Worm (Caenorhabditis elegans) whole organism, young adult: ENCODE data around the gene coq-2.

Experiments
- B0261.1 ChIP-seq: sonication (generic microtip); optimal IDR thresholded peaks from 2 replicates; lab custom pipeline; 2016; ENCODE audit warnings: mild to moderate bottlenecking, missing genetic modification characterization, moderate library complexity, missing compliant biosample characterization
- B0336.3 ChIP-seq: fragments of 200-800 bp; sonication (Bioruptor generic); IDR thresholded peaks from 2 replicates; pipeline ENCODE4 v1.3.6; 2022; ENCODE audit warnings: missing genetic modification characterization, missing compliant biosample characterization
- C06A6.2 ChIP-seq: fragments of 200-800 bp; sonication (Bioruptor generic); conservative IDR thresholded peaks from 2 replicates; pipeline ENCODE4 v1.3.6; 2022; ENCODE audit warnings: missing genetic modification characterization, missing compliant biosample characterization
- C17E4.6 ChIP-seq: fragments of 200-800 bp; sonication (Bioruptor generic); IDR thresholded peaks from 2 replicates; pipeline ENCODE4 v1.3.6; 2022; ENCODE audit warnings: missing genetic modification reagents, missing genetic modification characterization, missing compliant biosample characterization
- F22D6.2 ChIP-seq: sonication (generic microtip); optimal IDR thresholded peaks from 2 replicates; lab custom pipeline; 2016; ENCODE audit warnings: mild to moderate bottlenecking, missing genetic modification characterization, missing compliant biosample characterization
- F52B5.7 ChIP-seq: sonication (generic microtip); optimal IDR thresholded peaks from 2 replicates; lab custom pipeline; 2016; ENCODE audit warnings: mild to moderate bottlenecking, missing genetic modification characterization, missing compliant biosample characterization
- T07F8.4 ChIP-seq: sonication (generic microtip); optimal IDR thresholded peaks from 2 replicates; lab custom pipeline; 2016; ENCODE audit warnings: mild to moderate bottlenecking, missing genetic modification characterization, moderate library complexity, missing compliant biosample characterization
- Y53G8AR.9 ChIP-seq: fragments of 200-800 bp; sonication (Bioruptor generic); conservative IDR thresholded peaks from 2 replicates; pipeline ENCODE4 v1.3.6; 2022; ENCODE audit warnings: missing genetic modification reagents, missing genetic modification characterization, missing compliant biosample characterization
- Y79H2A.3 ChIP-seq: fragments of 200-800 bp; sonication (Bioruptor generic); conservative IDR thresholded peaks from 2 replicates; pipeline ENCODE4 v1.3.6; 2022; ENCODE audit warnings: missing genetic modification reagents, missing genetic modification characterization, missing compliant biosample characterization
- akir-1 ChIP-seq: fragments of 200-800 bp; sonication (Bioruptor generic); optimal IDR thresholded peaks from 2 replicates; lab custom pipeline; 2018; ENCODE audit warnings: mild to moderate bottlenecking, missing genetic modification characterization, moderate library complexity, missing compliant biosample characterization
- ama-1 ChIP-seq, 3 experiments: fragments of 150-350 bp in 1 of 3; sonication (generic microtip) in 2 of 3; optimal IDR thresholded peaks; 2 replicates each; lab custom pipeline; 2014 to 2018; ENCODE audit warnings: missing biosample characterization in 2 of 3, missing genetic modification characterization in 2 of 3, missing genetic modification reagents in 2 of 3
- aptf-2 ChIP-seq: fragments of 200-800 bp; sonication (Bioruptor generic); conservative IDR thresholded peaks from 2 replicates; pipeline ENCODE4 v1.3.6; 2022; ENCODE audit warnings: missing genetic modification reagents, missing genetic modification characterization, missing compliant biosample characterization
- athp-1 ChIP-seq: sonication (generic microtip); optimal IDR thresholded peaks from 2 replicates; lab custom pipeline; 2017; ENCODE audit warnings: mild to moderate bottlenecking, missing genetic modification characterization, missing compliant biosample characterization
- attf-5 ChIP-seq: fragments of 200-800 bp; sonication (Bioruptor generic); optimal IDR thresholded peaks from 2 replicates; lab custom pipeline; 2018; ENCODE audit warnings: mild to moderate bottlenecking, missing genetic modification characterization, missing compliant biosample characterization
- attf-6 ChIP-seq: fragments of 200-800 bp; sonication (Bioruptor generic); IDR thresholded peaks from 2 replicates; pipeline ENCODE4 v1.3.6; 2022; ENCODE audit warnings: missing genetic modification reagents, missing genetic modification characterization, missing compliant biosample characterization
- bed-1 ChIP-seq: fragments of 200-800 bp; sonication (Bioruptor generic); IDR thresholded peaks from 2 replicates; pipeline ENCODE4 v1.3.6; 2022; ENCODE audit warnings: missing genetic modification reagents, missing genetic modification characterization, missing compliant biosample characterization
- ceh-40 ChIP-seq: fragments of 200-800 bp; sonication (Bioruptor generic); IDR thresholded peaks from 2 replicates; pipeline ENCODE4 v1.3.6; 2022; ENCODE audit warnings: missing genetic modification characterization, missing compliant biosample characterization
- die-1 ChIP-seq: sonication (generic microtip); optimal IDR thresholded peaks from 2 replicates; lab custom pipeline; 2016; ENCODE audit warnings: missing genotype, mild to moderate bottlenecking, missing genetic modification characterization, missing compliant biosample characterization
- ekl-4 ChIP-seq: fragments of 200-800 bp; sonication (Bioruptor generic); IDR thresholded peaks from 2 replicates; pipeline ENCODE4 v1.3.6; 2022; ENCODE audit warnings: missing genetic modification reagents, missing genetic modification characterization, missing compliant biosample characterization
- fkh-3 ChIP-seq: sonication (generic microtip); optimal IDR thresholded peaks from 2 replicates; lab custom pipeline; 2016; ENCODE audit warnings: mild to moderate bottlenecking, missing genetic modification characterization, missing compliant biosample characterization
- hlh-26 ChIP-seq: fragments of 200-800 bp; sonication (Bioruptor generic); conservative IDR thresholded peaks from 2 replicates; pipeline ENCODE4 v1.3.6; 2022; ENCODE audit warnings: missing genetic modification reagents, missing genetic modification characterization, missing compliant biosample characterization
- hrde-1 ChIP-seq: sonication (generic microtip); optimal IDR thresholded peaks from 2 replicates; lab custom pipeline; 2016; ENCODE audit warnings: missing genetic modification characterization, mild to moderate bottlenecking, missing compliant biosample characterization, moderate library complexity, missing genotype, missing genetic modification reagents, borderline replicate concordance
- let-607 ChIP-seq, 2 experiments: fragments of 200-800 bp in 1 of 2; sonication (Bioruptor generic) in 1 of 2; sonication (generic microtip) in 1 of 2; optimal IDR thresholded peaks; 2 replicates each; lab custom pipeline; 2016 to 2018; ENCODE audit warnings: mild to moderate bottlenecking in 2 of 2, missing compliant biosample characterization in 2 of 2, missing genetic modification characterization in 2 of 2, moderate library complexity in 2 of 2, missing genotype in 1 of 2
- lin-26 ChIP-seq: fragments of 200-800 bp; sonication (Bioruptor generic); IDR thresholded peaks from 2 replicates; pipeline ENCODE4 v1.3.6; 2022; ENCODE audit warnings: missing genetic modification reagents, missing genetic modification characterization, missing compliant biosample characterization
- lin-35 ChIP-seq, 3 experiments: fragments of 150-350 bp in 2 of 3; sonication (generic microtip) in 1 of 3; optimal IDR thresholded peaks; 2 replicates each; lab custom pipeline; 2014 to 2018; ENCODE audit warnings: missing biosample characterization in 3 of 3, missing genetic modification characterization in 3 of 3, missing genetic modification reagents in 3 of 3
- lin-40 ChIP-seq: sonication (generic microtip); optimal IDR thresholded peaks from 2 replicates; lab custom pipeline; 2016; ENCODE audit warnings: missing genetic modification characterization, mild to moderate bottlenecking, missing compliant biosample characterization, missing genotype, missing genetic modification reagents
- lin-54 ChIP-seq: fragments of 200-800 bp; sonication (Bioruptor generic); optimal IDR thresholded peaks from 2 replicates; lab custom pipeline; 2018; ENCODE audit warnings: mild to moderate bottlenecking, missing genetic modification characterization, missing compliant biosample characterization
- lsy-27 ChIP-seq: sonication (generic microtip); optimal IDR thresholded peaks from 2 replicates; lab custom pipeline; 2017; ENCODE audit warnings: missing genetic modification characterization, mild to moderate bottlenecking, missing compliant biosample characterization, antibody characterized with exemption, missing genotype, borderline replicate concordance; ENCODE audit not compliant: insufficient read depth
- madf-6 ChIP-seq: fragments of 200-800 bp; sonication (Bioruptor generic); IDR thresholded peaks from 2 replicates; pipeline ENCODE4 v1.3.6; 2022; ENCODE audit warnings: missing genetic modification reagents, missing genetic modification characterization, missing compliant biosample characterization
- mcd-1 ChIP-seq: fragments of 200-800 bp; sonication (Bioruptor generic); IDR thresholded peaks from 2 replicates; pipeline ENCODE4 v1.3.6; 2022; ENCODE audit warnings: missing genetic modification reagents, missing genetic modification characterization, missing compliant biosample characterization
- mes-4 ChIP-seq: sonication (generic microtip); optimal IDR thresholded peaks from 2 replicates; lab custom pipeline; 2016; ENCODE audit warnings: missing genotype, missing genetic modification characterization, missing compliant biosample characterization
- nfya-1 ChIP-seq: sonication (generic microtip); optimal IDR thresholded peaks from 2 replicates; lab custom pipeline; 2017; ENCODE audit warnings: antibody characterized with exemption, missing compliant biosample characterization, missing genetic modification characterization, borderline replicate concordance; ENCODE audit not compliant: insufficient read depth
- nfya-2 ChIP-seq: fragments of 200-800 bp; sonication (Bioruptor generic); IDR thresholded peaks from 2 replicates; pipeline ENCODE4 v1.3.6; 2022; ENCODE audit warnings: missing genetic modification reagents, missing genetic modification characterization, missing compliant biosample characterization
- nfyb-1 ChIP-seq: fragments of 200-800 bp; sonication (Bioruptor generic); IDR thresholded peaks from 2 replicates; pipeline ENCODE4 v1.3.6; 2022; ENCODE audit warnings: missing genetic modification reagents, missing genetic modification characterization, missing compliant biosample characterization
- nhr-120 ChIP-seq: fragments of 200-800 bp; sonication (Bioruptor generic); IDR thresholded peaks from 2 replicates; pipeline ENCODE4 v1.3.6; 2022; ENCODE audit warnings: missing genetic modification characterization, missing compliant biosample characterization
- repo-1 ChIP-seq: sonication (generic microtip); optimal IDR thresholded peaks from 2 replicates; lab custom pipeline; 2017; ENCODE audit warnings: mild to moderate bottlenecking, missing genetic modification characterization, missing compliant biosample characterization
- snpc-1.3 ChIP-seq: sonication (generic microtip); optimal IDR thresholded peaks from 2 replicates; lab custom pipeline; 2017; ENCODE audit warnings: missing genetic modification characterization, mild to moderate bottlenecking, missing compliant biosample characterization, antibody characterized with exemption, moderate library complexity, missing genotype, missing genetic modification reagents; ENCODE audit not compliant: insufficient read depth
- snpc-3.4 ChIP-seq: sonication (generic microtip); optimal IDR thresholded peaks from 2 replicates; lab custom pipeline; 2017; ENCODE audit warnings: missing genetic modification characterization, mild to moderate bottlenecking, missing compliant biosample characterization, antibody characterized with exemption, moderate library complexity, missing genotype, missing genetic modification reagents
- snpc-4 ChIP-seq, 5 experiments: fragments of 150-350 bp in 1 of 5; sonication (generic microtip) in 4 of 5; optimal IDR thresholded peaks; 2 replicates each; lab custom pipeline; 2014 to 2018; ENCODE audit warnings: missing genetic modification characterization in 5 of 5, missing biosample characterization in 3 of 5, antibody characterized with exemption in 2 of 5, mild to moderate bottlenecking in 2 of 5, missing compliant biosample characterization in 2 of 5, missing genotype in 2 of 5, moderate library complexity in 2 of 5, missing genetic modification reagents in 1 of 5
- somi-1 ChIP-seq: fragments of 200-800 bp; sonication (Bioruptor generic); optimal IDR thresholded peaks from 2 replicates; lab custom pipeline; 2018; ENCODE audit warnings: mild to moderate bottlenecking, missing genetic modification characterization, missing compliant biosample characterization
- tbp1 ChIP-seq: fragments of 200-800 bp; sonication (Bioruptor generic); optimal IDR thresholded peaks from 2 replicates; lab custom pipeline; 2018; ENCODE audit warnings: mild to moderate bottlenecking, missing genetic modification characterization, missing compliant biosample characterization
- tbx-9 ChIP-seq: sonication (generic microtip); optimal IDR thresholded peaks from 2 replicates; lab custom pipeline; 2016; ENCODE audit warnings: borderline replicate concordance, missing genetic modification characterization, inconsistent platforms, missing compliant biosample characterization
- tlf-1 ChIP-seq: fragments of 200-800 bp; sonication (Bioruptor generic); optimal IDR thresholded peaks from 2 replicates; lab custom pipeline; 2018; ENCODE audit warnings: mild to moderate bottlenecking, missing genetic modification characterization, missing compliant biosample characterization
- xnd-1 ChIP-seq: sonication (generic microtip); optimal IDR thresholded peaks from 2 replicates; lab custom pipeline; 2016; ENCODE audit warnings: missing genotype, missing genetic modification reagents, missing genetic modification characterization, missing compliant biosample characterization
- ztf-18 ChIP-seq: sonication (generic microtip); optimal IDR thresholded peaks from 2 replicates; lab custom pipeline; 2016; ENCODE audit warnings: missing genotype, mild to moderate bottlenecking, missing genetic modification characterization, missing compliant biosample characterization
- ztf-6 ChIP-seq: fragments of 200-800 bp; sonication (Bioruptor generic); IDR thresholded peaks from 2 replicates; pipeline ENCODE4 v1.3.6; 2022; ENCODE audit warnings: missing genetic modification reagents, missing genetic modification characterization, missing compliant biosample characterization

Gene coq-2

ce11 chrIII:6887574-6887973 is 48.2 kb upstream of the coq-2 start (continued):
- TF ChIP-seq attf-5 (GFP tag; lab: Kevin White, UChicago) = peak; percentile 67
- peak; percentile 72; the same call in 1 of the 2 replicates for TF ChIP-seq Y79H2A.3 (GFP tag; lab: Robert Waterston, UW)
- peak; percentile 62 for TF ChIP-seq mes-4
- peak; percentile 81 for TF ChIP-seq nfyb-1 (GFP tag; lab: Robert Waterston, UW)
- TF ChIP-seq T07F8.4 = no peak
- peak; percentile 6 to 38 for TF ChIP-seq let-607 (tag; optimal IDR thresholded peaks at IDR 0.05; lab: Kevin White, UChicago)
- 0 out of 2 replicates have a peak, but pooled peaks have one; percentile 40 for TF ChIP-seq nhr-120 (GFP tag; lab: Robert Waterston, UW)
- TF ChIP-seq fkh-3 (tag; lab: Kevin White, UChicago) = peak; percentile 51
- peak; percentile 54 for TF ChIP-seq repo-1
- TF ChIP-seq tbp1 (GFP tag; lab: Kevin White, UChicago) = peak; percentile 99
- peak; percentile 95 for TF ChIP-seq B0261.1 (tag; lab: Kevin White, UChicago)
- TF ChIP-seq lsy-27 (tag; lab: Kevin White, UChicago) = peak; percentile 64
- no peak for TF ChIP-seq F22D6.2 (tag; lab: Kevin White, UChicago)
- TF ChIP-seq aptf-2 (GFP tag; lab: Robert Waterston, UW) = 0 out of 2 replicates have a peak, but pooled peaks have one; percentile 30
- TF ChIP-seq Y53G8AR.9 = peak; percentile 62; the same call in 1 of the 2 replicates
- peak; percentile 62 for TF ChIP-seq C06A6.2 (GFP tag; lab: Robert Waterston, UW)
- TF ChIP-seq B0336.3 (GFP tag; lab: Robert Waterston, UW) = no peak
- no peak for TF ChIP-seq attf-6
- peak; percentile 6 for TF ChIP-seq akir-1 (GFP tag; lab: Kevin White, UChicago)
- TF ChIP-seq hrde-1 (tag; lab: Kevin White, UChicago) = peak; percentile 85
- peak; percentile 64 for TF ChIP-seq ekl-4 (GFP tag; lab: Robert Waterston, UW)
- TF ChIP-seq madf-6 = no peak
- TF ChIP-seq bed-1 = no peak
- no peak for TF ChIP-seq hlh-26 (GFP tag; lab: Robert Waterston, UW)
- TF ChIP-seq F52B5.7 (tag; lab: Kevin White, UChicago) = peak; percentile 66
- no peak for TF ChIP-seq xnd-1 (tag; lab: Kevin White, UChicago)
- TF ChIP-seq lin-40 (tag; lab: Kevin White, UChicago) = peak; percentile 21
- TF ChIP-seq snpc-3.4 (tag; lab: Kevin White, UChicago) = peak; percentile 81
- TF ChIP-seq lin-54 (GFP tag; lab: Kevin White, UChicago) = no peak
- TF ChIP-seq snpc-1.3 = peak; percentile 54
- TF ChIP-seq ama-1 (optimal IDR thresholded peaks at IDR 0.05; lab: Kevin White, UChicago) = no peak
- peak in 1 of 2 experiments; percentile 89 for TF ChIP-seq ama-1 (GFP tag; optimal IDR thresholded peaks at IDR 0.05; lab: Kevin White, UChicago)
- TF ChIP-seq ceh-40 (GFP tag; lab: Robert Waterston, UW) = 0 out of 2 replicates have a peak, but pooled peaks have one; percentile 62
- TF ChIP-seq ztf-6 (GFP tag; lab: Robert Waterston, UW) = no peak
- TF ChIP-seq die-1 (tag; lab: Kevin White, UChicago) = peak; percentile 93
- TF ChIP-seq tbx-9 (tag; lab: Kevin White, UChicago) = no peak
- TF ChIP-seq C17E4.6 = no peak
- peak in 1 of 3 experiments; percentile 60 for TF ChIP-seq lin-35 (GFP tag; optimal IDR thresholded peaks at IDR 0.05; lab: Kevin White, UChicago)
- peak; percentile 46 for TF ChIP-seq tlf-1
- peak; percentile 63 for TF ChIP-seq athp-1 (tag; lab: Kevin White, UChicago)
- TF ChIP-seq ztf-18 (tag; lab: Kevin White, UChicago) = peak; percentile 78
- no peak for TF ChIP-seq nfya-1 (tag; lab: Kevin White, UChicago)
- peak; percentile 26 for TF ChIP-seq somi-1
- peak; percentile 61 for TF ChIP-seq snpc-4 (GFP tag; optimal IDR thresholded peaks at IDR 0.05; lab: Kevin White, UChicago)
- TF ChIP-seq snpc-4 (tag; optimal IDR thresholded peaks at IDR 0.05; lab: Kevin White, UChicago) = peak in 1 of 4 experiments; percentile 54
- no peak; the same call in 1 of the 2 replicates for TF ChIP-seq mcd-1 (GFP tag; lab: Robert Waterston, UW)
- peak; percentile 96 for TF ChIP-seq lin-26 (GFP tag; lab: Robert Waterston, UW)
- no peak for TF ChIP-seq nfya-2 (GFP tag; lab: Robert Waterston, UW)
